Worm (Caenorhabditis elegans): ENCODE data around the gene ugt-14.

Gene ugt-14

ce11 chrV:4918664-4919257 lies 12.7 kb downstream of the ugt-14 start, which contains the start of gene C02E7.6:
TSS of gene C02E7.6 (plus strand) at chrV:4919207.
- TF ChIP-seq nhr-25 (tag; optimal IDR thresholded peaks at IDR 0.05) (peak; percentile 90), sma-9 (GFP tag; optimal IDR thresholded peaks at IDR 0.05) (peak; percentile 23), sma-9 (tag; optimal IDR thresholded peaks at IDR 0.05) (no peak), mab-5 (tag; optimal IDR thresholded peaks at IDR 0.05) (no peak), nhr-11 (tag; optimal IDR thresholded peaks at IDR 0.05) (peak; percentile 12), blmp-1 (tag; optimal IDR thresholded peaks at IDR 0.05; ENCODE audit: insufficient read depth) (peak; percentile 94), aly-2 (tag; optimal IDR thresholded peaks at IDR 0.05) (no peak), skn-1 (tag; optimal IDR thresholded peaks at IDR 0.05) (no peak), nhr-21 (tag; optimal IDR thresholded peaks at IDR 0.05) (peak; percentile 32), sem-4 (tag; optimal IDR thresholded peaks at IDR 0.05) (peak; percentile 76), lin-13 (GFP tag; optimal IDR thresholded peaks at IDR 0.05) (no peak), elt-1 (tag; optimal IDR thresholded peaks at IDR 0.05) (peak; percentile 18), nhr-129 (tag; optimal IDR thresholded peaks at IDR 0.05) (no peak)

- TF ChIP-seq ZK546.5 (tag; optimal IDR thresholded peaks at IDR 0.05), result no peak
- TF ChIP-seq elt-1 (tag; optimal IDR thresholded peaks at IDR 0.05), result no peak
- TF ChIP-seq unc-39 (tag; optimal IDR thresholded peaks at IDR 0.05), result no peak
- TF ChIP-seq egl-27 (tag; optimal IDR thresholded peaks at IDR 0.05), result no peak
- no peak for TF ChIP-seq mab-5 (tag; optimal IDR thresholded peaks at IDR 0.05)
- no peak for TF ChIP-seq nhr-25 (tag; optimal IDR thresholded peaks at IDR 0.05)
- TF ChIP-seq snpc-4 (tag; optimal IDR thresholded peaks at IDR 0.05), result no peak
- no peak for TF ChIP-seq ceh-82 (tag; optimal IDR thresholded peaks at IDR 0.05)
- no peak for TF ChIP-seq R02D3.7 (tag; optimal IDR thresholded peaks at IDR 0.05)
- no peak for TF ChIP-seq lin-13 (GFP tag; optimal IDR thresholded peaks at IDR 0.05)
- no peak for TF ChIP-seq nhr-11 (tag; optimal IDR thresholded peaks at IDR 0.05)
Measured at ce11 chrV:4920690-4921152, 14.7 kb downstream of the ugt-14 start, which contains the start of the genes C02E7.8 and srh-23. TSS of gene C02E7.8 (minus strand) at chrV:4920790. TSS of gene srh-23 (plus strand) at chrV:4921102.

- TF ChIP-seq elt-1 (tag; optimal IDR thresholded peaks at IDR 0.05) (no peak), sem-4 (tag; optimal IDR thresholded peaks at IDR 0.05) (no peak), nhr-21 (tag; optimal IDR thresholded peaks at IDR 0.05) (no peak), Y55F3AM.14 (GFP tag; optimal IDR thresholded peaks at IDR 0.05) (no peak), C34F6.9 (tag; optimal IDR thresholded peaks at IDR 0.05) (no peak), nhr-11 (tag; optimal IDR thresholded peaks at IDR 0.05) (no peak), nhr-77 (tag; optimal IDR thresholded peaks at IDR 0.05) (no peak), egl-27 (tag; optimal IDR thresholded peaks at IDR 0.05) (no peak), lin-11 (tag; optimal IDR thresholded peaks at IDR 0.05) (no peak), unc-62 (GFP tag; optimal IDR thresholded peaks at IDR 0.05) (no peak), sma-3 (GFP tag; optimal IDR thresholded peaks at IDR 0.05) (no peak), nhr-10 (tag; optimal IDR thresholded peaks at IDR 0.05) (no peak), mdl-1 (tag; optimal IDR thresholded peaks at IDR 0.05) (no peak), mbf-1 (tag; optimal IDR thresholded peaks at IDR 0.05) (no peak), mab-5 (tag; optimal IDR thresholded peaks at IDR 0.05) (no peak), lsy-2 (tag; optimal IDR thresholded peaks at IDR 0.05) (no peak)
Measured at ce11 chrV:4922024-4922423, 16.0 kb downstream of the ugt-14 start, which contains the start of gene srh-22. TSS of gene srh-22 (plus strand) at chrV:4922324.

ce11 chrV:4924618-4925017 lies 18.6 kb downstream of the ugt-14 start, which contains the start of gene srh-20:
TSS of gene srh-20 (plus strand) at chrV:4924918.
- TF ChIP-seq R02D3.7 (tag; optimal IDR thresholded peaks at IDR 0.05) (no peak), nhr-77 (tag; optimal IDR thresholded peaks at IDR 0.05) (no peak), lin-13 (GFP tag; optimal IDR thresholded peaks at IDR 0.05) (no peak), nhr-10 (tag; optimal IDR thresholded peaks at IDR 0.05) (no peak), nhr-25 (tag; optimal IDR thresholded peaks at IDR 0.05) (no peak), F13H6.1 (tag; optimal IDR thresholded peaks at IDR 0.05) (no peak), snpc-4 (tag; optimal IDR thresholded peaks at IDR 0.05) (no peak), nhr-23 (tag; optimal IDR thresholded peaks at IDR 0.05) (no peak), elt-3 (tag; optimal IDR thresholded peaks at IDR 0.05) (no peak), nhr-237 (tag; optimal IDR thresholded peaks at IDR 0.05) (no peak), skn-1 (tag; optimal IDR thresholded peaks at IDR 0.05) (no peak), unc-62 (GFP tag; optimal IDR thresholded peaks at IDR 0.05) (no peak), zag-1 (tag; optimal IDR thresholded peaks at IDR 0.05) (no peak), ztf-1 (GFP tag; conservative IDR thresholded peaks at IDR 0.05) (no peak), mbf-1 (tag; optimal IDR thresholded peaks at IDR 0.05) (no peak)

Data from whole organism, L2 larva.